Fruit fly (Drosophila melanogaster) whole organism, embryonic: ENCODE measurements around the gene CG9467.

ENCODE experiments used
- Aef1 ChIP-seq: fragments of 200-800 bp; sonication (Bioruptor generic); IDR thresholded peaks from 3 replicates; pipeline ENCODE4 v1.3.6; 2022; ENCODE audit warnings: missing biosample characterization, missing genetic modification characterization
- Atf-2 ChIP-seq: fragments of 200-800 bp; sonication (Bioruptor generic); optimal IDR thresholded peaks from 2 replicates; lab custom pipeline; 2016; ENCODE audit warnings: missing biosample characterization, missing genetic modification characterization
- B-H2 ChIP-seq: fragments of 200-800 bp; sonication (Bioruptor generic); optimal IDR thresholded peaks from 2 replicates; lab custom pipeline; 2018; ENCODE audit warnings: missing biosample characterization, mild to moderate bottlenecking, missing genetic modification characterization
- Bteb2 ChIP-seq: fragments of 200-800 bp; sonication (Bioruptor generic); optimal IDR thresholded peaks from 2 replicates; lab custom pipeline; 2016; ENCODE audit warnings: missing biosample characterization, missing genetic modification characterization
- CG10147 ChIP-seq: fragments of 200-800 bp; sonication (Bioruptor generic); optimal IDR thresholded peaks from 2 replicates; lab custom pipeline; 2019; ENCODE audit warnings: missing biosample characterization, mild to moderate bottlenecking, missing genetic modification characterization, moderate library complexity
- CG10431 ChIP-seq: fragments of 200-800 bp; sonication (Bioruptor generic); optimal IDR thresholded peaks from 3 replicates; lab custom pipeline; 2018; ENCODE audit warnings: missing biosample characterization, mild to moderate bottlenecking, missing genetic modification characterization
- CG10543 ChIP-seq: fragments of 200-800 bp; sonication (Bioruptor generic); optimal IDR thresholded peaks from 3 replicates; lab custom pipeline; 2017; ENCODE audit warnings: missing biosample characterization, mild to moderate bottlenecking, missing genetic modification characterization, moderate library complexity
- CG10959 ChIP-seq: fragments of 200-800 bp; sonication (Bioruptor generic); IDR thresholded peaks from 2 replicates; pipeline ENCODE4 v1.3.6; 2022; ENCODE audit warnings: missing biosample characterization, missing genetic modification characterization
- CG11723 ChIP-seq: fragments of 200-800 bp; sonication (Bioruptor generic); optimal IDR thresholded peaks from 2 replicates; lab custom pipeline; 2017; ENCODE audit warnings: missing biosample characterization, mild to moderate bottlenecking, missing genetic modification characterization
- CG12744 ChIP-seq: fragments of 200-800 bp; sonication (Bioruptor generic); optimal IDR thresholded peaks from 2 replicates; lab custom pipeline; 2016; ENCODE audit warnings: missing biosample characterization, missing genetic modification characterization
- CG14050 ChIP-seq: fragments of 200-800 bp; sonication (Bioruptor generic); IDR thresholded peaks from 3 replicates; pipeline ENCODE4 v1.3.6; 2022; ENCODE audit warnings: missing biosample characterization, missing genetic modification characterization
- CG15269 ChIP-seq: fragments of 200-800 bp; sonication (Bioruptor generic); optimal IDR thresholded peaks from 2 replicates; lab custom pipeline; 2018; ENCODE audit warnings: missing biosample characterization, mild to moderate bottlenecking, missing genetic modification characterization, moderate library complexity
- CG1602 ChIP-seq: fragments of 200-800 bp; sonication (Bioruptor generic); optimal IDR thresholded peaks from 3 replicates; lab custom pipeline; 2016; ENCODE audit warnings: missing biosample characterization, missing genetic modification characterization
- CG17361 ChIP-seq: fragments of 200-800 bp; sonication (Bioruptor generic); IDR thresholded peaks from 3 replicates; pipeline ENCODE4 v1.3.6; 2022; ENCODE audit warnings: missing biosample characterization, missing genetic modification characterization
- CG33557 ChIP-seq: fragments of 200-800 bp; sonication (Bioruptor generic); optimal IDR thresholded peaks from 2 replicates; lab custom pipeline; 2019; ENCODE audit warnings: missing biosample characterization, mild to moderate bottlenecking, missing genetic modification characterization, moderate library complexity
- CG34224 ChIP-seq: fragments of 200-800 bp; sonication (Bioruptor generic); IDR thresholded peaks from 3 replicates; pipeline ENCODE4 v1.3.6; 2022; ENCODE audit warnings: missing biosample characterization, missing genetic modification characterization; ENCODE audit not compliant: partially characterized antibody
- CG4360 ChIP-seq: fragments of 200-800 bp; sonication (Bioruptor generic); IDR thresholded peaks from 2 replicates; pipeline ENCODE4 v1.3.6; 2022; ENCODE audit warnings: missing biosample characterization, missing genetic modification characterization
- CG43689 ChIP-seq: fragments of 200-800 bp; sonication (Bioruptor generic); IDR thresholded peaks from 2 replicates; pipeline ENCODE4 v1.3.6; 2022; ENCODE audit warnings: missing biosample characterization, missing genetic modification characterization
- CG4424 ChIP-seq: fragments of 200-800 bp; sonication (Bioruptor generic); optimal IDR thresholded peaks from 3 replicates; lab custom pipeline; 2016; ENCODE audit warnings: missing biosample characterization, missing genetic modification characterization
- CG5245 ChIP-seq: fragments of 200-800 bp; sonication (Bioruptor generic); optimal IDR thresholded peaks from 3 replicates; lab custom pipeline; 2016; ENCODE audit warnings: missing biosample characterization, missing genetic modification characterization
- CG6272 ChIP-seq: fragments of 200-800 bp; sonication (Bioruptor generic); IDR thresholded peaks from 2 replicates; pipeline ENCODE4 v1.3.6; 2022; ENCODE audit warnings: missing biosample characterization, missing genetic modification characterization
- CG6683 ChIP-seq: fragments of 200-800 bp; sonication (Bioruptor generic); optimal IDR thresholded peaks from 2 replicates; lab custom pipeline; 2017; ENCODE audit warnings: missing biosample characterization, mild to moderate bottlenecking, missing genetic modification characterization, missing genetic modification reagents
- CG6765 ChIP-seq: fragments of 200-800 bp; sonication (Bioruptor generic); optimal IDR thresholded peaks from 3 replicates; lab custom pipeline; 2017; ENCODE audit warnings: missing biosample characterization, mild to moderate bottlenecking, missing genetic modification characterization
- CG6813 ChIP-seq: fragments of 200-800 bp; sonication (Bioruptor generic); optimal IDR thresholded peaks from 2 replicates; lab custom pipeline; 2017; ENCODE audit warnings: missing biosample characterization, missing genetic modification characterization, mild to moderate bottlenecking, moderate library complexity, missing genetic modification reagents
- CG7357 ChIP-seq: fragments of 200-800 bp; sonication (Bioruptor generic); IDR thresholded peaks from 3 replicates; pipeline ENCODE4 v1.3.6; 2022; ENCODE audit warnings: missing biosample characterization, missing genetic modification characterization
- CG8359 ChIP-seq: fragments of 200-800 bp; sonication (Bioruptor generic); optimal IDR thresholded peaks from 2 replicates; lab custom pipeline; 2017; ENCODE audit warnings: missing biosample characterization, mild to moderate bottlenecking, missing genetic modification characterization, borderline replicate concordance
- CG8944 ChIP-seq: fragments of 200-800 bp; sonication (Bioruptor generic); optimal IDR thresholded peaks from 3 replicates; lab custom pipeline; 2016; ENCODE audit warnings: missing biosample characterization, missing genetic modification characterization
- CG9932 ChIP-seq: fragments of 200-800 bp; sonication (Bioruptor generic); IDR thresholded peaks from 2 replicates; pipeline ENCODE4 v1.3.6; 2022; ENCODE audit warnings: missing biosample characterization, missing genetic modification characterization
- CHES-1-like ChIP-seq: fragments of 200-800 bp; sonication (Bioruptor generic); optimal IDR thresholded peaks from 2 replicates; lab custom pipeline; 2016; ENCODE audit warnings: missing biosample characterization, missing genetic modification characterization
- Drgx ChIP-seq: fragments of 200-800 bp; sonication (Bioruptor generic); IDR thresholded peaks from 2 replicates; pipeline ENCODE4 v1.3.6; 2022; ENCODE audit warnings: missing biosample characterization, missing genetic modification characterization
- Fer1 ChIP-seq: fragments of 200-800 bp; sonication (Bioruptor generic); optimal IDR thresholded peaks from 2 replicates; lab custom pipeline; 2017; ENCODE audit warnings: missing biosample characterization, mild to moderate bottlenecking, missing genetic modification characterization
- HLH54F ChIP-seq: fragments of 200-800 bp; sonication (Bioruptor generic); optimal IDR thresholded peaks from 3 replicates; lab custom pipeline; 2016; ENCODE audit warnings: missing biosample characterization, missing genetic modification characterization
- Oli ChIP-seq: fragments of 200-800 bp; sonication (Bioruptor generic); optimal IDR thresholded peaks from 2 replicates; lab custom pipeline; 2018; ENCODE audit warnings: missing biosample characterization, mild to moderate bottlenecking, missing genetic modification characterization, moderate library complexity
- Pdp1 ChIP-seq, 2 experiments: fragments of 200-800 bp; sonication (Bioruptor generic); optimal IDR thresholded peaks; 3 replicates each; lab custom pipeline; 2016; ENCODE audit warnings: missing biosample characterization in 2 of 2, missing genetic modification characterization in 2 of 2, mild to moderate bottlenecking in 1 of 2, moderate library complexity in 1 of 2
- ara ChIP-seq: fragments of 200-800 bp; sonication (Bioruptor generic); IDR thresholded peaks from 2 replicates; pipeline ENCODE4 v1.3.6; 2022; ENCODE audit warnings: missing biosample characterization, missing genetic modification characterization
- ase ChIP-seq: fragments of 200-800 bp; sonication (Bioruptor generic); IDR thresholded peaks from 3 replicates; pipeline ENCODE4 v1.3.6; 2022; ENCODE audit warnings: missing biosample characterization, missing genetic modification characterization
- bab2 ChIP-seq: fragments of 200-800 bp; sonication (Bioruptor generic); optimal IDR thresholded peaks from 2 replicates; lab custom pipeline; 2016; ENCODE audit warnings: missing biosample characterization, missing genetic modification characterization
- cad ChIP-seq: fragments of >200 bp; optimal IDR thresholded peaks from 2 replicates; lab custom pipeline; 2017; ENCODE audit warnings: missing biosample characterization, missing genetic modification characterization
- cg ChIP-seq: fragments of 200-800 bp; sonication (Bioruptor generic); optimal IDR thresholded peaks from 3 replicates; lab custom pipeline; 2019; ENCODE audit warnings: missing biosample characterization, mild to moderate bottlenecking, missing genetic modification characterization, moderate library complexity
- chif ChIP-seq, 2 experiments: fragments of 200-800 bp; sonication (Bioruptor generic); optimal IDR thresholded peaks; 3 replicates each; lab custom pipeline; 2016; ENCODE audit warnings: missing biosample characterization in 2 of 2, missing genetic modification characterization in 2 of 2
- esg ChIP-seq: fragments of 200-800 bp; sonication (Bioruptor generic); conservative IDR thresholded peaks from 2 replicates; pipeline ENCODE4 v1.3.6; 2022; ENCODE audit warnings: missing biosample characterization, missing genetic modification characterization
- her ChIP-seq: fragments of 200-800 bp; sonication (Bioruptor generic); optimal IDR thresholded peaks from 2 replicates; lab custom pipeline; 2016; ENCODE audit warnings: missing biosample characterization, missing genetic modification characterization
- maf-S ChIP-seq: fragments of 200-800 bp; sonication (Bioruptor generic); optimal IDR thresholded peaks from 2 replicates; lab custom pipeline; 2016; ENCODE audit warnings: missing biosample characterization, missing genetic modification characterization
- nmo ChIP-seq: fragments of 200-800 bp; sonication (Bioruptor generic); optimal IDR thresholded peaks from 2 replicates; lab custom pipeline; 2018; ENCODE audit warnings: missing biosample characterization, mild to moderate bottlenecking, missing genetic modification characterization, moderate library complexity
- prd ChIP-seq, 3 experiments: fragments of >200 bp in 2 of 3; fragments of 200-800 bp in 1 of 3; sonication (Bioruptor generic) in 1 of 3; optimal IDR thresholded peaks in 2 of 3; IDR thresholded peaks in 1 of 3; 2 replicates in 2 of 3; 3 replicates in 1 of 3; pipeline versions ENCODE4 v1.3.6 to Lab custom; 2017 to 2022; ENCODE audit warnings: missing biosample characterization in 1 of 3, missing genetic modification characterization in 1 of 3
- ro ChIP-seq: fragments of 200-800 bp; sonication (Bioruptor generic); IDR thresholded peaks from 2 replicates; pipeline ENCODE4 v1.3.6; 2022; ENCODE audit warnings: missing biosample characterization, missing genetic modification characterization
- sna ChIP-seq: fragments of 200-800 bp; sonication (Bioruptor generic); IDR thresholded peaks from 2 replicates; pipeline ENCODE4 v1.3.6; 2022; ENCODE audit warnings: missing biosample characterization, missing genetic modification characterization; ENCODE audit not compliant: partially characterized antibody
- sr ChIP-seq: fragments of 200-800 bp; sonication (Bioruptor generic); IDR thresholded peaks from 3 replicates; pipeline ENCODE4 v1.3.6; 2022; ENCODE audit warnings: missing biosample characterization, missing genetic modification characterization
- zf30C ChIP-seq: fragments of 200-800 bp; sonication (Bioruptor generic); optimal IDR thresholded peaks from 3 replicates; lab custom pipeline; 2018; ENCODE audit warnings: missing biosample characterization, mild to moderate bottlenecking, missing genetic modification characterization
- zfh2 ChIP-seq: fragments of 200-800 bp; sonication (Bioruptor generic); optimal IDR thresholded peaks from 2 replicates; lab custom pipeline; 2016; ENCODE audit warnings: missing biosample characterization, missing genetic modification characterization

CG9467 gene

dm6 chr3R:9777941-9778360, 22.9 kb downstream of the CG9467 start, which contains the start of gene RpS29 (continued):
- peak; percentile 82 to 89 for TF ChIP-seq Pdp1 (GFP tag; optimal IDR thresholded peaks at IDR 0.05; lab: Kevin White, UChicago)
- peak; percentile 78 for TF ChIP-seq nmo (GFP tag; lab: Kevin White, UChicago)
- peak; percentile 57 to 70 for TF ChIP-seq chif (GFP tag; optimal IDR thresholded peaks at IDR 0.05; lab: Kevin White, UChicago)
- TF ChIP-seq Atf-2 (GFP tag; lab: Kevin White, UChicago), result peak; percentile 30
- TF ChIP-seq Fer1 (GFP tag; lab: Kevin White, UChicago), result peak; percentile 89
- TF ChIP-seq Aef1 (GFP tag; lab: Robert Waterston, UW), result peak; percentile 77
- TF ChIP-seq sr, result peak; percentile 61; the same call in 2 of the 3 replicates
- TF ChIP-seq CG10959 (GFP tag; lab: Robert Waterston, UW), result peak; percentile 41; the same call in 1 of the 2 replicates
- peak; percentile 87 for TF ChIP-seq HLH54F (GFP tag; lab: Kevin White, UChicago)
- peak; percentile 58 for TF ChIP-seq CG10147 (GFP tag; lab: Kevin White, UChicago)
- TF ChIP-seq CG4424 (GFP tag; lab: Kevin White, UChicago), result peak; percentile 70
- peak; percentile 90 for TF ChIP-seq sna (GFP tag; lab: Robert Waterston, UW)
- peak; percentile 83 for TF ChIP-seq CG6765 (GFP tag; lab: Kevin White, UChicago)
- TF ChIP-seq CG33557 (GFP tag; lab: Kevin White, UChicago), result peak; percentile 67
- peak; percentile 57 for TF ChIP-seq zf30C (GFP tag; lab: Kevin White, UChicago)
- TF ChIP-seq CG1602 (GFP tag; lab: Kevin White, UChicago), result peak; percentile 64
- peak; percentile 93 for TF ChIP-seq CHES-1-like (GFP tag; lab: Kevin White, UChicago)
- peak; percentile 12 for TF ChIP-seq Oli (tag; lab: Kevin White, UChicago)
- peak; percentile 76 for TF ChIP-seq Bteb2 (GFP tag; lab: Kevin White, UChicago)
- TF ChIP-seq cg (GFP tag; lab: Kevin White, UChicago), result no peak
- no peak for TF ChIP-seq CG43689
- TF ChIP-seq CG10431 (GFP tag; lab: Kevin White, UChicago), result peak; percentile 70
- no peak for TF ChIP-seq CG4360 (GFP tag; lab: Robert Waterston, UW)
- TF ChIP-seq CG7357 (GFP tag; lab: Robert Waterston, UW), result no peak
- TF ChIP-seq CG10543 (GFP tag; lab: Kevin White, UChicago), result peak; percentile 93
- TF ChIP-seq CG6272 (GFP tag; lab: Robert Waterston, UW), result peak; percentile 83
- TF ChIP-seq CG8944, result peak; percentile 84
- TF ChIP-seq CG12744 (GFP tag; lab: Kevin White, UChicago), result peak; percentile 77
- peak; percentile 68 for TF ChIP-seq CG11723
- peak; percentile 66 for TF ChIP-seq CG5245 (GFP tag; lab: Kevin White, UChicago)
- peak; percentile 93 for TF ChIP-seq CG34224 (GFP tag; lab: Robert Waterston, UW)
- peak; percentile 82 for TF ChIP-seq CG6813 (GFP tag; lab: Kevin White, UChicago)
- peak; percentile 95 for TF ChIP-seq B-H2 (GFP tag; lab: Kevin White, UChicago)
- TF ChIP-seq her (GFP tag; lab: Kevin White, UChicago), result peak; percentile 89
- TF ChIP-seq cad (GFP tag; lab: Kevin White, UChicago), result no peak
- no peak for TF ChIP-seq prd (optimal IDR thresholded peaks at IDR 0.05; lab: Kevin White, UChicago)
- peak; percentile 76 for TF ChIP-seq prd (GFP tag; IDR thresholded peaks at IDR 0.05; lab: Robert Waterston, UW)
- peak; percentile 54; the same call in 1 of the 2 replicates for TF ChIP-seq ro (GFP tag; lab: Robert Waterston, UW)
- peak; percentile 95 for TF ChIP-seq CG9932 (GFP tag; lab: Robert Waterston, UW)
- TF ChIP-seq ase (GFP tag; lab: Robert Waterston, UW), result peak; percentile 65; the same call in 2 of the 3 replicates
- peak; percentile 60; the same call in 1 of the 2 replicates for TF ChIP-seq ara (GFP tag; lab: Robert Waterston, UW)
- TF ChIP-seq bab2, result peak; percentile 86
- peak; percentile 31; the same call in 1 of the 2 replicates for TF ChIP-seq esg (GFP tag; lab: Robert Waterston, UW)
- TF ChIP-seq maf-S, result peak; percentile 84
- TF ChIP-seq CG14050 (GFP tag; lab: Robert Waterston, UW), result peak; percentile 60
- TF ChIP-seq CG15269 (tag; lab: Kevin White, UChicago), result peak; percentile 58
- TF ChIP-seq CG8359, result no peak
- peak; percentile 68 for TF ChIP-seq CG17361 (GFP tag; lab: Robert Waterston, UW)
- TF ChIP-seq CG6683 (GFP tag; lab: Kevin White, UChicago), result peak; percentile 73
- TF ChIP-seq zfh2 (GFP tag; lab: Kevin White, UChicago), result peak; percentile 87
- TF ChIP-seq Drgx (GFP tag; lab: Robert Waterston, UW), result 0 out of 2 replicates have a peak, but pooled peaks have one; percentile 33
